Worm (Caenorhabditis elegans) whole organism, L3 larva: ENCODE results near the gene sec-6.

Experiments
- ZK546.5 ChIP-seq: sonication (generic microtip); optimal IDR thresholded peaks from 2 replicates; lab custom pipeline; 2017; ENCODE audit warnings: missing biosample characterization, missing genetic modification characterization
- aly-2 ChIP-seq: fragments of 150-350 bp; optimal IDR thresholded peaks from 2 replicates; lab custom pipeline; 2014; ENCODE audit warnings: missing biosample characterization, missing genetic modification characterization
- ama-1 ChIP-seq: fragments of 150-350 bp; optimal IDR thresholded peaks from 2 replicates; lab custom pipeline; 2018
- ceh-16 ChIP-seq: sonication (generic microtip); optimal IDR thresholded peaks from 2 replicates; lab custom pipeline; 2017; ENCODE audit warnings: missing biosample characterization, missing genetic modification characterization
- ceh-28 ChIP-seq: fragments of 150-350 bp; optimal IDR thresholded peaks from 2 replicates; lab custom pipeline; 2014; ENCODE audit warnings: missing biosample characterization, missing genetic modification reagents, missing genetic modification characterization
- ceh-9 ChIP-seq: sonication (generic microtip); optimal IDR thresholded peaks from 2 replicates; lab custom pipeline; 2018; ENCODE audit warnings: missing biosample characterization, missing genetic modification characterization
- daf-12 ChIP-seq: fragments of 150-350 bp; optimal IDR thresholded peaks from 2 replicates; lab custom pipeline; 2014; ENCODE audit warnings: missing biosample characterization, missing genetic modification reagents, missing genetic modification characterization
- egl-27 ChIP-seq: sonication (generic microtip); optimal IDR thresholded peaks from 4 replicates; lab custom pipeline; 2017; ENCODE audit warnings: missing biosample characterization, missing genetic modification reagents, missing genetic modification characterization
- egl-5 ChIP-seq: fragments of 150-350 bp; optimal IDR thresholded peaks from 2 replicates; lab custom pipeline; 2017; ENCODE audit warnings: missing biosample characterization, missing genetic modification reagents, missing genetic modification characterization, inconsistent platforms
- elt-1 ChIP-seq: fragments of 150-350 bp; optimal IDR thresholded peaks from 2 replicates; lab custom pipeline; 2014; ENCODE audit warnings: missing biosample characterization, missing genetic modification characterization
- elt-2 ChIP-seq: sonication (generic microtip); optimal IDR thresholded peaks from 2 replicates; lab custom pipeline; 2016; ENCODE audit warnings: missing genetic modification reagents, mild to moderate bottlenecking, missing genetic modification characterization, missing compliant biosample characterization
- elt-3 ChIP-seq, 3 experiments: fragments of 150-350 bp in 1 of 3; sonication (generic microtip) in 2 of 3; optimal IDR thresholded peaks; 2 replicates in 2 of 3; 4 replicates in 1 of 3; lab custom pipeline; 2014 to 2017; ENCODE audit warnings: missing biosample characterization in 3 of 3, missing genetic modification characterization in 3 of 3
- eor-1 ChIP-seq, 2 experiments: fragments of 150-350 bp; optimal IDR thresholded peaks; 2 replicates each; lab custom pipeline; 2014 to 2018; ENCODE audit warnings: missing biosample characterization in 2 of 2, missing genetic modification characterization in 2 of 2
- fos-1 ChIP-seq: fragments of 150-350 bp; optimal IDR thresholded peaks from 2 replicates; lab custom pipeline; 2014; ENCODE audit warnings: missing biosample characterization, missing genetic modification characterization
- hmg-11 ChIP-seq: sonication (generic microtip); optimal IDR thresholded peaks from 2 replicates; lab custom pipeline; 2016; ENCODE audit warnings: missing genetic modification characterization, missing compliant biosample characterization
- jun-1 ChIP-seq: fragments of 150-350 bp; optimal IDR thresholded peaks from 2 replicates; lab custom pipeline; 2014; ENCODE audit warnings: missing biosample characterization, missing genetic modification reagents, missing genetic modification characterization
- lin-15B ChIP-seq: fragments of 150-350 bp; optimal IDR thresholded peaks from 2 replicates; lab custom pipeline; 2014; ENCODE audit warnings: missing biosample characterization, missing genetic modification characterization
- lin-39 ChIP-seq: fragments of 150-350 bp; optimal IDR thresholded peaks from 2 replicates; lab custom pipeline; 2018; ENCODE audit warnings: missing biosample characterization, missing genetic modification reagents, missing genetic modification characterization
- lsy-12 ChIP-seq: sonication (generic microtip); optimal IDR thresholded peaks from 2 replicates; lab custom pipeline; 2016; ENCODE audit warnings: mild to moderate bottlenecking, missing genetic modification characterization, missing compliant biosample characterization
- mdl-1 ChIP-seq: fragments of 150-350 bp; optimal IDR thresholded peaks from 2 replicates; lab custom pipeline; 2014; ENCODE audit warnings: missing biosample characterization, missing genetic modification characterization
- nfya-1 ChIP-seq: sonication (generic microtip); optimal IDR thresholded peaks from 2 replicates; lab custom pipeline; 2017; ENCODE audit warnings: missing genetic modification characterization, mild to moderate bottlenecking, missing compliant biosample characterization, antibody characterized with exemption, moderate library complexity; ENCODE audit not compliant: insufficient read depth
- nhr-11 ChIP-seq: fragments of 150-350 bp; optimal IDR thresholded peaks from 2 replicates; lab custom pipeline; 2014; ENCODE audit warnings: missing biosample characterization, missing genetic modification characterization
- nhr-12 ChIP-seq: fragments of 150-350 bp; optimal IDR thresholded peaks from 2 replicates; lab custom pipeline; 2014; ENCODE audit warnings: missing biosample characterization, missing genetic modification characterization
- nhr-25 ChIP-seq: sonication (generic microtip); optimal IDR thresholded peaks from 2 replicates; lab custom pipeline; 2017; ENCODE audit warnings: missing biosample characterization, missing genetic modification characterization
- nhr-28 ChIP-seq: fragments of 150-350 bp; optimal IDR thresholded peaks from 2 replicates; lab custom pipeline; 2014; ENCODE audit warnings: missing biosample characterization, missing genetic modification characterization
- nhr-43 ChIP-seq: sonication (generic microtip); optimal IDR thresholded peaks from 2 replicates; lab custom pipeline; 2016; ENCODE audit warnings: mild to moderate bottlenecking, missing genetic modification characterization, missing compliant biosample characterization; ENCODE audit not compliant: poor library complexity, severe bottlenecking
- nhr-67 ChIP-seq: fragments of 150-350 bp; optimal IDR thresholded peaks from 2 replicates; lab custom pipeline; 2014; ENCODE audit warnings: missing biosample characterization, missing genetic modification characterization
- nhr-77 ChIP-seq: fragments of 150-350 bp; optimal IDR thresholded peaks from 2 replicates; lab custom pipeline; 2014; ENCODE audit warnings: missing biosample characterization, missing genetic modification characterization
- pha-4 ChIP-seq: fragments of 150-350 bp; optimal IDR thresholded peaks from 2 replicates; lab custom pipeline; 2014; ENCODE audit warnings: missing biosample characterization, missing genetic modification reagents, missing genetic modification characterization
- pqm-1 ChIP-seq: fragments of 150-350 bp; optimal IDR thresholded peaks from 2 replicates; lab custom pipeline; 2017; ENCODE audit warnings: missing biosample characterization, missing genetic modification characterization, inconsistent platforms
- sea-2 ChIP-seq: fragments of 150-350 bp; sonication (generic microtip); optimal IDR thresholded peaks from 4 replicates; lab custom pipeline; 2014; ENCODE audit warnings: missing biosample characterization, missing genetic modification reagents, missing genetic modification characterization
- skn-1 ChIP-seq: fragments of 150-350 bp; optimal IDR thresholded peaks from 2 replicates; lab custom pipeline; 2014; ENCODE audit warnings: missing biosample characterization, missing genetic modification characterization
- snpc-4 ChIP-seq: fragments of 150-350 bp; optimal IDR thresholded peaks from 2 replicates; lab custom pipeline; 2014; ENCODE audit warnings: missing biosample characterization, missing genetic modification characterization
- tbx-2 ChIP-seq: sonication (generic microtip); optimal IDR thresholded peaks from 2 replicates; lab custom pipeline; 2016; ENCODE audit warnings: mild to moderate bottlenecking, missing genetic modification characterization, missing compliant biosample characterization
- unc-39 ChIP-seq: sonication (generic microtip); optimal IDR thresholded peaks from 4 replicates; lab custom pipeline; 2017; ENCODE audit warnings: missing biosample characterization, missing genetic modification characterization
- unc-62 ChIP-seq: fragments of 150-350 bp; sonication (generic microtip); optimal IDR thresholded peaks from 4 replicates; lab custom pipeline; 2014; ENCODE audit warnings: missing biosample characterization, missing genetic modification reagents, missing genetic modification characterization

The sec-6 gene

DNA sequence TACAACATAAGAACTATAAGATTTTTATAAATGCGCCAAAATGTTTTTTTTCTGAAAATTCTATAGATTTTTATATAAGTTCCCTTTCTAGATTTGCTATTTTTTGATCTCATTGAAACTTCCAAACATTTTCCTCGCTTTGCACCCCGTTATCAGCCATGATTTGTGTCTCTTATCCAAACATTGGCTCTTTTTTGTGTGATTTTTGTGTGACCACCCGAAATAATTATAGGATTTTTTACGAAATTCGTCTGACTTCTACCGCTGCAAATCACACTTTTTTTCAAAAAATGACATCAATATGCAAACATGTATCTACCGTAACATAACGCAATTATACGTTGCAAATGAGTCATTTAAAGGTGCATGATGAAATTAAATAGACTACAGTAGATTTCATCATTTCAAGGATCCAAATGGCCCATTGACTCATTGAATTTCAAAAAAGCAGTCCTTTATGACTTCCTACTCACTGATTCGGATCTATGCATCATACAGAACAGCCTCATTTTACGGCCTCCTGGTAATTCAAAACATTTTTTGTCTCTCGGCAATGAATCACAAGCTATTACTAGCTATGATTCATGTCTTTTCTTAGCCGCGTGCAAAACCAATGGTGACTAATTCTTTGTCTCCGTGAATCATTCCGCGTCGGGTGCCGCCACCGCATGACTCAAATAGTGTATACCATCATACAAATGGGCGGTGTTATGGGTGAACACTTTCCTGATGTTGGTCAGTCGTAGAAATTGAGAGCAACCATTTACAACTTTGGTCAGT is 26.8 kb upstream of the sec-6 start:
- TF ChIP-seq nhr-25 (tag; lab: Kevin White, UChicago) (no peak), elt-2 (tag; lab: Kevin White, UChicago) (peak; percentile 71), elt-1 (tag; lab: Kevin White, UChicago) (no peak), lsy-12 (tag; lab: Kevin White, UChicago) (peak; percentile 4), ceh-28 (no peak), lin-15B (tag; lab: Kevin White, UChicago) (no peak), pqm-1 (tag; lab: Kevin White, UChicago) (peak; percentile 36), egl-27 (no peak), nfya-1 (tag; lab: Kevin White, UChicago) (no peak), eor-1 (tag; optimal IDR thresholded peaks at IDR 0.05; lab: Kevin White, UChicago) (no peak), fos-1 (peak; percentile 95), ZK546.5 (tag; lab: Kevin White, UChicago) (no peak), nhr-67 (tag; lab: Kevin White, UChicago) (no peak), nhr-12 (tag; lab: Kevin White, UChicago) (no peak), daf-12 (no peak), jun-1 (tag; lab: Kevin White, UChicago) (peak; percentile 85), ama-1 (no peak), nhr-28 (tag; lab: Kevin White, UChicago) (no peak), nhr-77 (no peak), ceh-16 (no peak), unc-62 (GFP tag; lab: Kevin White, UChicago) (no peak), unc-39 (tag; lab: Kevin White, UChicago) (no peak), egl-5 (no peak), mdl-1 (no peak), pha-4 (tag; lab: Kevin White, UChicago) (peak; percentile 53)

DNA sequence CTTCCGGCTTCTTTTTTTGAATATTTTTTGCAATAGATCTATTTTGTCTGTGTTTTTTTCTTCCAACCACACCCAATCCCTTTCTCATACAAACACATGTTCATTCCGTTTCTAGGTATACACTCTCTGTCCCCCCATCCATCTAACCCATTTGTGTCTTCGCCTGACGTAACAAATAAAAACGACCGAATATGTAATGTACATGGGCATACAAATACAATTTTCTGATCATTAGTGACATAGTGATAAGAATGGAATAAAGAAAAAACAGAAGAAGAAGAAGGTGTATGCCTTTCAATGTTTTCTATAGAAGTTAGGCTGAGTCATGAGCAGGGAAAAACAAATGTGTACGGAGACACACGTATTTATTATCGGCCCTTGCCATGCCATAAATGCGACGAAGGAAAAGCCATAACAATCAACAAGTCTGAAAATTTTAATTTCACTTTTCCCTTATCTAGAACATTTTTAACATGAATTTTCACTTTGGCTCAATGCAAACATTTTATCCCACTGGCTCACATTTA is 25.6 kb upstream of the sec-6 start:
- TF ChIP-seq nhr-43 (tag; lab: Kevin White, UChicago) (no peak), ZK546.5 (tag; lab: Kevin White, UChicago) (no peak), skn-1 (no peak), mdl-1 (no peak), daf-12 (no peak), elt-2 (tag; lab: Kevin White, UChicago) (peak; percentile 70), aly-2 (no peak), pha-4 (tag; lab: Kevin White, UChicago) (peak; percentile 47), unc-62 (GFP tag; lab: Kevin White, UChicago) (no peak), nhr-77 (no peak), nfya-1 (tag; lab: Kevin White, UChicago) (no peak)

DNA sequence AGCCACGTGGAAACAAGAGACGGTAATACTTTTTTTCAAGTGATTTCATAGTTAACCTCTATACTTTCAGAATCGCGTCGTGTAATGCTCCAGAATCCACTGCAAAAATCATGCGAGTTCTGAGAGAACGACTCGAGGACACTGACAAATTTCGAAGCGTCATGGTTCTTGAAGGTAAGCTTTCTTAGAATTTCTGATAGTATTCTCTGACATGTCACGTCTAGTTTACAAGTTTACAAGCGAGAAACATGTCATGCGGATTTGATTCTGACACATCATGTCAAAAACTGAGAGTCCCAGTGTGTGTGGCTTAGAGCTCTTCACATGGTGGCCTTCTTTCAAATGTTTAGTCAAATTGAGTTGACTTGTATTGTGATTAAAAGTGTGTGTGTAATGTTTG is 24.7 kb upstream of the sec-6 start:
- TF ChIP-seq nfya-1 (tag; lab: Kevin White, UChicago) = no peak
- no peak for TF ChIP-seq fos-1
- TF ChIP-seq nhr-77 = no peak
- no peak for TF ChIP-seq lin-15B (tag; lab: Kevin White, UChicago)
- TF ChIP-seq elt-3 (tag; optimal IDR thresholded peaks at IDR 0.05; lab: Kevin White, UChicago) = no peak
- TF ChIP-seq tbx-2 (tag; lab: Kevin White, UChicago) = no peak
- TF ChIP-seq nhr-12 (tag; lab: Kevin White, UChicago) = no peak
- TF ChIP-seq ceh-9 (tag; lab: Kevin White, UChicago) = no peak

DNA sequence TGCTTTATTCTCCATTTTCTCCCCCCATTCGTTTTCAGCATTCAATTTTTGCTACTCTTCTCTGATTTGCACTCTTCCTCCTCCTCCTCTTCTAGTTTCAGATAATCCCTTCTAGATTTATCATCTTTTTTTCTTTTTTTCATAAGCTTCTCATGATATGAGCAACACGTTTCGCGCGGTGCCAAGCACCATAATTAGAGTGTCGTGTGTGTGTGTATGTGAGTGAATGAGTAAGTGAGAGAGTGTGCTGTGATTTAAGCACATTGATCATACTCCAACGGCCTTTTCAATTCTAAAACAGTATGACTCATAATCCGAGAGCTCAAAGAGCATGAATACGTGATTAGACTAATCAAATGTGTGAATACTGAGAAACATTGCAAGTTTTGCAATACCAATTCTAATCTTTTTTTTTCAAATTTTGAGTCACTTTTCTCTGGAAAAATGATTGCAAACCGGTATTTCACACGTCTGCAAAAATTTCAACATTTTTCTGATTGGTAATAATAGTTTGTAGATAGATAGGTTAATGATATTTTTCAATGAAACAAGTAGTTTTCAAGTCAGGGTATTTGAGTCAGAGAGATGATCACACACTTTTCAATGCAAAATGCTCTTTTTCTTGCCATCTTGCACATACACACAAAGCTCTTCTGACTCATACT is 23.9 kb upstream of the sec-6 start:
- TF ChIP-seq hmg-11 (peak; percentile 48), lin-39 (tag; lab: Kevin White, UChicago) (peak; percentile 51), ceh-28 (no peak), jun-1 (tag; lab: Kevin White, UChicago) (peak; percentile 11), elt-2 (tag; lab: Kevin White, UChicago) (peak; percentile 11), nfya-1 (tag; lab: Kevin White, UChicago) (no peak), nhr-67 (tag; lab: Kevin White, UChicago) (no peak), unc-39 (tag; lab: Kevin White, UChicago) (no peak), egl-27 (no peak), snpc-4 (tag; lab: Kevin White, UChicago) (no peak), sea-2 (GFP tag; lab: Kevin White, UChicago) (no peak), ceh-9 (tag; lab: Kevin White, UChicago) (no peak), nhr-11 (tag; lab: Kevin White, UChicago) (peak; percentile 28), lin-15B (tag; lab: Kevin White, UChicago) (no peak)
